Fruit fly (Drosophila melanogaster) whole organism, embryonic: ENCODE data around the gene Mgat3.

ENCODE experiments used
- CG10959 ChIP-seq: fragments of 200-800 bp; sonication (Bioruptor generic); IDR thresholded peaks from 2 replicates; pipeline ENCODE4 v1.3.6; 2022; ENCODE audit warnings: missing biosample characterization, missing genetic modification characterization
- CG12744 ChIP-seq: fragments of 200-800 bp; sonication (Bioruptor generic); optimal IDR thresholded peaks from 2 replicates; lab custom pipeline; 2016; ENCODE audit warnings: missing biosample characterization, missing genetic modification characterization
- CG14860 ChIP-seq: fragments of 200-800 bp; sonication (Bioruptor generic); IDR thresholded peaks from 3 replicates; pipeline ENCODE4 v1.3.6; 2022; ENCODE audit warnings: missing biosample characterization, missing genetic modification characterization; ENCODE audit not compliant: partially characterized antibody
- CG4730 ChIP-seq: fragments of 200-800 bp; sonication (Bioruptor generic); IDR thresholded peaks from 2 replicates; pipeline ENCODE4 v1.3.6; 2022; ENCODE audit warnings: missing biosample characterization, missing genetic modification characterization
- cas ChIP-seq: fragments of 200-800 bp; sonication (Bioruptor generic); IDR thresholded peaks from 2 replicates; pipeline ENCODE4 v1.3.6; 2022; ENCODE audit warnings: missing biosample characterization, missing genetic modification characterization
- ind ChIP-seq: fragments of 200-800 bp; sonication (Bioruptor generic); optimal IDR thresholded peaks from 3 replicates; lab custom pipeline; 2016; ENCODE audit warnings: missing biosample characterization, missing genetic modification characterization
- pan ChIP-seq, 4 experiments: fragments of >200 bp in 3 of 4; fragments of 200-800 bp in 1 of 4; sonication (Bioruptor generic) in 1 of 4; optimal IDR thresholded peaks in 3 of 4; IDR thresholded peaks in 1 of 4; 2 replicates each; pipeline versions ENCODE4 v1.3.6 to Lab custom; 2017 to 2022; ENCODE audit warnings: missing biosample characterization in 2 of 4, missing genetic modification characterization in 2 of 4, mixed read lengths in 1 of 4
- pita ChIP-seq: fragments of 200-800 bp; sonication (Bioruptor generic); optimal IDR thresholded peaks from 2 replicates; lab custom pipeline; 2017; ENCODE audit warnings: missing biosample characterization, mild to moderate bottlenecking, missing genetic modification characterization
- prd ChIP-seq, 3 experiments: fragments of >200 bp in 2 of 3; fragments of 200-800 bp in 1 of 3; sonication (Bioruptor generic) in 1 of 3; optimal IDR thresholded peaks in 2 of 3; IDR thresholded peaks in 1 of 3; 2 replicates in 2 of 3; 3 replicates in 1 of 3; pipeline versions ENCODE4 v1.3.6 to Lab custom; 2017 to 2022; ENCODE audit warnings: missing biosample characterization in 1 of 3, missing genetic modification characterization in 1 of 3
- zfh2 ChIP-seq: fragments of 200-800 bp; sonication (Bioruptor generic); optimal IDR thresholded peaks from 2 replicates; lab custom pipeline; 2016; ENCODE audit warnings: missing biosample characterization, missing genetic modification characterization

dm6 chr2L:13157903-13158302 lies 24.5 kb downstream of the Mgat3 start:
- no peak for TF ChIP-seq pita (GFP tag; lab: Kevin White, UChicago)
- no peak for TF ChIP-seq cas
- TF ChIP-seq ind (GFP tag; lab: Kevin White, UChicago), result no peak
- TF ChIP-seq CG10959 (GFP tag; lab: Robert Waterston, UW), result no peak
- TF ChIP-seq pan (optimal IDR thresholded peaks at IDR 0.05; lab: Kevin White, UChicago), result no peak
- peak in 1 of 2 experiments; percentile 15 for TF ChIP-seq pan (GFP tag; optimal IDR thresholded peaks at IDR 0.05 in 1 of 2, IDR thresholded peaks at IDR 0.05 in 1 of 2)
- TF ChIP-seq zfh2 (GFP tag; lab: Kevin White, UChicago), result no peak
- TF ChIP-seq CG14860, result no peak
- TF ChIP-seq CG12744 (GFP tag; lab: Kevin White, UChicago), result no peak
- TF ChIP-seq prd (optimal IDR thresholded peaks at IDR 0.05; lab: Kevin White, UChicago), result no peak
- no peak for TF ChIP-seq prd (GFP tag; IDR thresholded peaks at IDR 0.05; lab: Robert Waterston, UW)
- no peak for TF ChIP-seq CG4730 (GFP tag; lab: Robert Waterston, UW)
